Fruit fly (Drosophila melanogaster) Kc167 (cell line): ENCODE results near the gene CG11555.

Experiments used
- Myc ChIP-seq: fragments of >200 bp; optimal IDR thresholded peaks from 2 replicates; lab custom pipeline; 2017; ENCODE audit warnings: missing external identifiers
- Sin3A ChIP-seq: fragments of >200 bp; optimal IDR thresholded peaks from 2 replicates; lab custom pipeline; 2018; ENCODE audit warnings: missing external identifiers
- h ChIP-seq: fragments of >200 bp; optimal IDR thresholded peaks from 3 replicates; lab custom pipeline; 2018; ENCODE audit warnings: missing external identifiers
- psq ChIP-seq: fragments of >200 bp; optimal IDR thresholded peaks from 2 replicates; lab custom pipeline; 2017; ENCODE audit warnings: missing external identifiers
- ttk ChIP-seq: sonication (Bioruptor generic); optimal IDR thresholded peaks from 2 replicates; lab custom pipeline; 2017; ENCODE audit warnings: missing external identifiers

DNA sequence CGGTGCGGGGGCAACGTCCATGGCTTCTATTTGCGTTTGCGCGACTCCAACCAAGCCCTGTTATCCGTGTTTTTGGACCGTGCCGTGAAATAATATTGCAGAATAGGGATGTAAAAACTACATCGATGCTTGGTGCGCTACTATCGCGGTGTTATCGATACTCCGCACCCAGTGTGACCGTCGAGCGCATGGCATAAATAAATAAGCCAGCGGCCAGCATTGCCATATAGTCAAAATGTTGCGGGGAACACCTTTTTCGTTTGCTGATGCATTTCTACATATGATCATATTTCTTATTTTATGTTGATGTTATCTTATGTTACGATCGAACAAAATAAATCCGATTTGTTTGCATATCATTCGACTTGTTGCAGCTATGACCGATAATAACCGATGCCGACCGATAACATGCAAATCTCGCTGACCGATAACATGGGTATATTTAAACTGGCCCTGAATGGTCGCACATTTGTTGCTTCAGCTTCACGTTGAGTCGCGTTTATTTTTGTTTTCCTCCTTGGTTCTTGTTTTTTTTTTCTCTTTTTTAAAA lies 3.6 kb downstream of the CG11555 start, which contains the start of gene smo:
- TF ChIP-seq Sin3A (lab: Kevin White, UChicago) (no peak), h (no peak), psq (lab: Kevin White, UChicago) (no peak), Myc (lab: Kevin White, UChicago) (no peak), ttk (lab: Kevin White, UChicago) (no peak)
